Worm (Caenorhabditis elegans) whole organism, L2 larva: ENCODE measurements around the gene urb-1.

Experiments used
- aly-2 ChIP-seq: fragments of 150-350 bp; optimal IDR thresholded peaks from 2 replicates; lab custom pipeline; 2014; ENCODE audit warnings: missing biosample characterization, missing genetic modification characterization
- lin-39 ChIP-seq: fragments of 150-350 bp; optimal IDR thresholded peaks from 2 replicates; lab custom pipeline; 2014; ENCODE audit warnings: missing biosample characterization, missing genetic modification reagents, missing genetic modification characterization
- nhr-77 ChIP-seq: fragments of 150-350 bp; optimal IDR thresholded peaks from 2 replicates; lab custom pipeline; 2014; ENCODE audit warnings: missing biosample characterization, missing genetic modification characterization

- TF ChIP-seq lin-39 (tag; lab: Kevin White, UChicago) = no peak
- TF ChIP-seq aly-2 = no peak
- no peak for TF ChIP-seq nhr-77
Observed at ce11 chrV:6453122-6453521, 29.2 kb upstream of the urb-1 start, which contains the start of gene acl-9.
